Worm (Caenorhabditis elegans) whole organism, L3 larva: ENCODE results near the gene nhr-76.

Experiments used
- R02D3.7 ChIP-seq: fragments of 150-350 bp; optimal IDR thresholded peaks from 2 replicates; lab custom pipeline; 2014; ENCODE audit warnings: missing biosample characterization, missing genetic modification characterization
- aly-2 ChIP-seq: fragments of 150-350 bp; optimal IDR thresholded peaks from 2 replicates; lab custom pipeline; 2014; ENCODE audit warnings: missing biosample characterization, missing genetic modification characterization
- ceh-16 ChIP-seq: sonication (generic microtip); optimal IDR thresholded peaks from 2 replicates; lab custom pipeline; 2017; ENCODE audit warnings: missing biosample characterization, missing genetic modification characterization
- ceh-28 ChIP-seq: fragments of 150-350 bp; optimal IDR thresholded peaks from 2 replicates; lab custom pipeline; 2014; ENCODE audit warnings: missing biosample characterization, missing genetic modification reagents, missing genetic modification characterization
- ceh-82 ChIP-seq: fragments of 150-350 bp; optimal IDR thresholded peaks from 2 replicates; lab custom pipeline; 2014; ENCODE audit warnings: missing biosample characterization, missing genetic modification characterization
- egl-27 ChIP-seq: sonication (generic microtip); optimal IDR thresholded peaks from 4 replicates; lab custom pipeline; 2017; ENCODE audit warnings: missing biosample characterization, missing genetic modification reagents, missing genetic modification characterization
- egl-5 ChIP-seq: fragments of 150-350 bp; optimal IDR thresholded peaks from 2 replicates; lab custom pipeline; 2017; ENCODE audit warnings: missing biosample characterization, missing genetic modification reagents, missing genetic modification characterization, inconsistent platforms
- elt-1 ChIP-seq: fragments of 150-350 bp; optimal IDR thresholded peaks from 2 replicates; lab custom pipeline; 2014; ENCODE audit warnings: missing biosample characterization, missing genetic modification characterization
- elt-2 ChIP-seq: sonication (generic microtip); optimal IDR thresholded peaks from 2 replicates; lab custom pipeline; 2016; ENCODE audit warnings: missing genetic modification reagents, mild to moderate bottlenecking, missing genetic modification characterization, missing compliant biosample characterization
- eor-1 ChIP-seq, 2 experiments: fragments of 150-350 bp; optimal IDR thresholded peaks; 2 replicates each; lab custom pipeline; 2014 to 2018; ENCODE audit warnings: missing biosample characterization in 2 of 2, missing genetic modification characterization in 2 of 2
- fkh-10 ChIP-seq: sonication (generic microtip); optimal IDR thresholded peaks from 2 replicates; lab custom pipeline; 2017; ENCODE audit warnings: missing biosample characterization, missing genetic modification reagents, missing genetic modification characterization
- fkh-2 ChIP-seq: fragments of 150-350 bp; optimal IDR thresholded peaks from 2 replicates; lab custom pipeline; 2014; ENCODE audit warnings: missing biosample characterization, missing genetic modification reagents, missing genetic modification characterization
- hmg-11 ChIP-seq: sonication (generic microtip); optimal IDR thresholded peaks from 2 replicates; lab custom pipeline; 2016; ENCODE audit warnings: missing genetic modification characterization, missing compliant biosample characterization
- jun-1 ChIP-seq: fragments of 150-350 bp; optimal IDR thresholded peaks from 2 replicates; lab custom pipeline; 2014; ENCODE audit warnings: missing biosample characterization, missing genetic modification reagents, missing genetic modification characterization
- lsy-12 ChIP-seq: sonication (generic microtip); optimal IDR thresholded peaks from 2 replicates; lab custom pipeline; 2016; ENCODE audit warnings: mild to moderate bottlenecking, missing genetic modification characterization, missing compliant biosample characterization
- mdl-1 ChIP-seq: fragments of 150-350 bp; optimal IDR thresholded peaks from 2 replicates; lab custom pipeline; 2014; ENCODE audit warnings: missing biosample characterization, missing genetic modification characterization
- mml-1 ChIP-seq: fragments of 150-350 bp; sonication (generic microtip); optimal IDR thresholded peaks from 3 replicates; lab custom pipeline; 2014; ENCODE audit warnings: missing biosample characterization, missing genetic modification characterization
- nfya-1 ChIP-seq: sonication (generic microtip); optimal IDR thresholded peaks from 2 replicates; lab custom pipeline; 2017; ENCODE audit warnings: missing genetic modification characterization, mild to moderate bottlenecking, missing compliant biosample characterization, antibody characterized with exemption, moderate library complexity; ENCODE audit not compliant: insufficient read depth
- nhr-237 ChIP-seq: fragments of 150-350 bp; optimal IDR thresholded peaks from 2 replicates; lab custom pipeline; 2014; ENCODE audit warnings: missing biosample characterization, missing genetic modification characterization
- nhr-25 ChIP-seq: sonication (generic microtip); optimal IDR thresholded peaks from 2 replicates; lab custom pipeline; 2017; ENCODE audit warnings: missing biosample characterization, missing genetic modification characterization
- nhr-28 ChIP-seq: fragments of 150-350 bp; optimal IDR thresholded peaks from 2 replicates; lab custom pipeline; 2014; ENCODE audit warnings: missing biosample characterization, missing genetic modification characterization
- nhr-43 ChIP-seq: sonication (generic microtip); optimal IDR thresholded peaks from 2 replicates; lab custom pipeline; 2016; ENCODE audit warnings: mild to moderate bottlenecking, missing genetic modification characterization, missing compliant biosample characterization; ENCODE audit not compliant: poor library complexity, severe bottlenecking
- nhr-67 ChIP-seq: fragments of 150-350 bp; optimal IDR thresholded peaks from 2 replicates; lab custom pipeline; 2014; ENCODE audit warnings: missing biosample characterization, missing genetic modification characterization
- nhr-76 ChIP-seq: fragments of 150-350 bp; sonication (generic microtip); optimal IDR thresholded peaks from 5 replicates; lab custom pipeline; 2014; ENCODE audit warnings: missing biosample characterization, missing genetic modification characterization
- pha-4 ChIP-seq: fragments of 150-350 bp; optimal IDR thresholded peaks from 2 replicates; lab custom pipeline; 2014; ENCODE audit warnings: missing biosample characterization, missing genetic modification reagents, missing genetic modification characterization
- sea-2 ChIP-seq: fragments of 150-350 bp; sonication (generic microtip); optimal IDR thresholded peaks from 4 replicates; lab custom pipeline; 2014; ENCODE audit warnings: missing biosample characterization, missing genetic modification reagents, missing genetic modification characterization
- snpc-4 ChIP-seq: fragments of 150-350 bp; optimal IDR thresholded peaks from 2 replicates; lab custom pipeline; 2014; ENCODE audit warnings: missing biosample characterization, missing genetic modification characterization
- tbx-2 ChIP-seq: sonication (generic microtip); optimal IDR thresholded peaks from 2 replicates; lab custom pipeline; 2016; ENCODE audit warnings: mild to moderate bottlenecking, missing genetic modification characterization, missing compliant biosample characterization
- unc-39 ChIP-seq: sonication (generic microtip); optimal IDR thresholded peaks from 4 replicates; lab custom pipeline; 2017; ENCODE audit warnings: missing biosample characterization, missing genetic modification characterization
- unc-62 ChIP-seq: fragments of 150-350 bp; sonication (generic microtip); optimal IDR thresholded peaks from 4 replicates; lab custom pipeline; 2014; ENCODE audit warnings: missing biosample characterization, missing genetic modification reagents, missing genetic modification characterization
- zag-1 ChIP-seq: fragments of 150-350 bp; optimal IDR thresholded peaks from 2 replicates; lab custom pipeline; 2014; ENCODE audit warnings: missing biosample characterization, missing genetic modification characterization
- ztf-11 ChIP-seq: fragments of 150-350 bp; optimal IDR thresholded peaks from 2 replicates; lab custom pipeline; 2014; ENCODE audit warnings: missing biosample characterization, missing genetic modification characterization
- ztf-4 ChIP-seq: fragments of 150-350 bp; optimal IDR thresholded peaks from 2 replicates; lab custom pipeline; 2014; ENCODE audit warnings: missing biosample characterization, missing genetic modification characterization

nhr-76 gene

ce11 chrIV:604144-604543, 23.2 kb upstream of the nhr-76 start, which contains the start of gene col-102:
TSS of gene col-102 (plus strand) at chrIV:604444.
- TF ChIP-seq sea-2 (GFP tag; lab: Kevin White, UChicago) (no peak), unc-62 (GFP tag; lab: Kevin White, UChicago) (no peak), pha-4 (tag; lab: Kevin White, UChicago) (no peak), nhr-67 (tag; lab: Kevin White, UChicago) (no peak), nhr-28 (tag; lab: Kevin White, UChicago) (no peak), mml-1 (no peak), nfya-1 (tag; lab: Kevin White, UChicago) (no peak), aly-2 (tag; lab: Kevin White, UChicago) (no peak), nhr-237 (tag; lab: Kevin White, UChicago) (no peak), nhr-76 (tag; lab: Kevin White, UChicago) (no peak), snpc-4 (no peak), egl-27 (tag; lab: Kevin White, UChicago) (no peak), ztf-4 (no peak)

ce11 chrIV:604817-605216, 22.5 kb upstream of the nhr-76 start:
- TF ChIP-seq nhr-43 (tag; lab: Kevin White, UChicago) (no peak), ztf-4 (no peak), nfya-1 (tag; lab: Kevin White, UChicago) (no peak), elt-2 (tag; lab: Kevin White, UChicago) (no peak), snpc-4 (no peak), sea-2 (GFP tag; lab: Kevin White, UChicago) (no peak), jun-1 (tag; lab: Kevin White, UChicago) (no peak), nhr-76 (tag; lab: Kevin White, UChicago) (no peak), unc-39 (tag; lab: Kevin White, UChicago) (no peak), ztf-11 (tag; lab: Kevin White, UChicago) (no peak), eor-1 (tag; optimal IDR thresholded peaks at IDR 0.05; lab: Kevin White, UChicago) (no peak), mml-1 (no peak), ceh-16 (tag; lab: Kevin White, UChicago) (no peak), ceh-28 (tag; lab: Kevin White, UChicago) (no peak), nhr-28 (tag; lab: Kevin White, UChicago) (no peak), hmg-11 (tag; lab: Kevin White, UChicago) (no peak), nhr-25 (no peak), R02D3.7 (tag; lab: Kevin White, UChicago) (no peak), elt-1 (no peak), fkh-10 (no peak)
- TF ChIP-seq, all 47 proteins: peak for 0

- TF ChIP-seq mdl-1 (tag; lab: Kevin White, UChicago) (no peak), egl-5 (tag; lab: Kevin White, UChicago) (no peak), eor-1 (tag; optimal IDR thresholded peaks at IDR 0.05; lab: Kevin White, UChicago) (no peak), R02D3.7 (tag; lab: Kevin White, UChicago) (no peak), fkh-2 (no peak), jun-1 (tag; lab: Kevin White, UChicago) (no peak), ceh-82 (tag; lab: Kevin White, UChicago) (no peak), ceh-16 (tag; lab: Kevin White, UChicago) (no peak), tbx-2 (tag; lab: Kevin White, UChicago) (no peak), zag-1 (tag; lab: Kevin White, UChicago) (no peak), nhr-237 (tag; lab: Kevin White, UChicago) (no peak), sea-2 (GFP tag; lab: Kevin White, UChicago) (no peak), aly-2 (tag; lab: Kevin White, UChicago) (no peak), nfya-1 (tag; lab: Kevin White, UChicago) (no peak), nhr-25 (no peak), ceh-28 (tag; lab: Kevin White, UChicago) (no peak)
Measured at ce11 chrIV:605431-605830, 21.9 kb upstream of the nhr-76 start.

ce11 chrIV:606055-606454, 21.3 kb upstream of the nhr-76 start, which contains the start of gene inx-18:
TSS of gene inx-18 (plus strand) at chrIV:606355.
- TF ChIP-seq egl-27 (tag; lab: Kevin White, UChicago): no peak
- no peak for TF ChIP-seq ceh-16 (tag; lab: Kevin White, UChicago)
- TF ChIP-seq lsy-12: no peak
- no peak for TF ChIP-seq ceh-82 (tag; lab: Kevin White, UChicago)
- no peak for TF ChIP-seq mml-1
- no peak for TF ChIP-seq unc-39 (tag; lab: Kevin White, UChicago)
- TF ChIP-seq snpc-4: no peak
